Worm (Caenorhabditis elegans): ENCODE measurements around the gene cpf-1.

The cpf-1 gene

DNA sequence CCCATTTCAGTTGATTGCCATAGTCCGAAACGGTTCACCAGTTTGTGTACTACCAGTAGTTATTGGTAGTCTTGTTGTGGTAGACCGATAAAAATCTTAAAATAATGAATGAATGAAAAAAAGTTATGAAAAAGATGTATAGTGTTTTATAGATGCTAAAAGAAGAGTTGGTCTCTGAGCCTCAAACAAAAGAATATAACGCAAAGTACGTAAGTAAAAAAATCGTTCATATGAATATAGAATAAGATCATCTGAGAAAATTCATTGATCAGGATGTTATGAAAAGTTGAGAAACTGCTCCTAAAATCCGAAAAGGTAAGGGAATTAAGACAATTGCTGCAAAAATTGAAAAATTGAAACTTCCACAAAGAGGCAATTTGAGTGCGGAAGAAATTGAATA lies 15.3 kb upstream of the cpf-1 start, which contains the start of gene chhy-1:
Gene chhy-1, minus strand, starts transcription at position 101 of the 400 bp plus-strand sequence.
- TF ChIP-seq aptf-2 (GFP tag; conservative IDR thresholded peaks at IDR 0.05) (no peak), cebp-1 (GFP tag; IDR thresholded peaks at IDR 0.05) (no peak), cebp-1 (tag; optimal IDR thresholded peaks at IDR 0.05) (no peak), aptf-3 (GFP tag; IDR thresholded peaks at IDR 0.05) (no peak)

DNA sequence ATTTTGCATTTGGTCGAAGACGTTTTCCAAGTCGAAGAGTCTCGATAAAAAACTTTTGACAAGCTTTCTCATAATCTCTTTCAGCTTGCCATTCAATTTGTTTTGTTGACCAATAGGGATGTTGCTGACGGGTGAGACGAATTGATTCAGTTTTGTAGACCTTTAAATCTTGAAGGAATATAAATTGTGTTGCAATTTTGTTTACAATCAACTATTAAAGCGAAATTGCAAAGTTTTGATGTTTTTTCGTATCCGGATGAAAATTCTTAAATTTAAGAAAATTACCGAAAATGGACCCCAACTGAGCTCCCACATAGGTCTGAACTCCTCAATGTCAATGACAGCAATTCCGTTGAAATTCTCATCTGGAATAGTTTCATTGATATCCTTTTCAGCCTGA lies 13.9 kb upstream of the cpf-1 start:
- TF ChIP-seq pha-4 (tag; optimal IDR thresholded peaks at IDR 0.05) (no peak), rpc-1 (optimal IDR thresholded peaks at IDR 0.05) (no peak), rpc-1 (tag; optimal IDR thresholded peaks at IDR 0.05) (no peak), nfya-2 (GFP tag; IDR thresholded peaks at IDR 0.05) (no peak), lin-40 (tag; optimal IDR thresholded peaks at IDR 0.05) (no peak), nhr-80 (tag; optimal IDR thresholded peaks at IDR 0.05) (no peak), hrde-1 (tag; optimal IDR thresholded peaks at IDR 0.05; ENCODE audit: borderline replicate concordance) (no peak), akir-1 (GFP tag; optimal IDR thresholded peaks at IDR 0.05) (no peak), aptf-2 (GFP tag; conservative IDR thresholded peaks at IDR 0.05) (no peak), tlf-1 (GFP tag; optimal IDR thresholded peaks at IDR 0.05) (no peak), gei-17 (GFP tag; optimal IDR thresholded peaks at IDR 0.05) (no peak)

DNA sequence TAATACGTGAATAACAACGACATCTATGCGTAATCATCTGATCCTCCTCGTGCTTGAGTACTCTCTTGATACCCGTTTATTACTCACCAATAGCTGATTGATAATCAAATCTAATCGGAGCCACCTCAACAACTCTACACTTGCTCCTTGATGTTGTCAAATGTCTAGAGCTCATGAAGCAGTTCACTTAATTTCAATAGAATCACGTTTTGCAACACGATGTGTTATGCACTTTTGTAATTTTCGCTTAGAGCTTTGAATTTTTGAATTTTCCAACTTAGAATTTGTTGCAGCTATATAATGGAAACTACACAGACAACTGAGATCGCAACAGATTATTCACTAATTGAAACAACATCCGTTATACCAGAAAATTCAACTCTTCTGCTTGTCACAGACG lies 10.2 kb upstream of the cpf-1 start, which contains the start of gene T22C8.1:
Gene T22C8.1, plus strand, starts transcription at position 301 of the 400 bp plus-strand sequence.
- TF ChIP-seq T26A5.8 (tag; optimal IDR thresholded peaks at IDR 0.05) = no peak
- no peak for TF ChIP-seq ama-1 (optimal IDR thresholded peaks at IDR 0.05)
- TF ChIP-seq ama-1 (GFP tag; optimal IDR thresholded peaks at IDR 0.05) = no peak
- TF ChIP-seq ekl-4 (GFP tag; IDR thresholded peaks at IDR 0.05) = no peak
- no peak for TF ChIP-seq snpc-1.1 (tag; optimal IDR thresholded peaks at IDR 0.05; ENCODE audit: insufficient read depth)
- no peak for TF ChIP-seq ets-4 (GFP tag; optimal IDR thresholded peaks at IDR 0.05)
- TF ChIP-seq ceh-91 (GFP tag; IDR thresholded peaks at IDR 0.05) = no peak
- TF ChIP-seq nfya-1 (tag; optimal IDR thresholded peaks at IDR 0.05; ENCODE audit: borderline replicate concordance, insufficient read depth) = no peak
- no peak for TF ChIP-seq hmg-1.2 (GFP tag; IDR thresholded peaks at IDR 0.05)
- TF ChIP-seq snpc-1.3 (tag; optimal IDR thresholded peaks at IDR 0.05; ENCODE audit: insufficient read depth) = no peak
- no peak for TF ChIP-seq ceh-79 (tag; optimal IDR thresholded peaks at IDR 0.05)
- TF ChIP-seq F33H1.4 (GFP tag; IDR thresholded peaks at IDR 0.05) = no peak
- no peak for TF ChIP-seq lsl-1 (GFP tag; optimal IDR thresholded peaks at IDR 0.05)
- no peak for TF ChIP-seq D2030.7 (GFP tag; IDR thresholded peaks at IDR 0.05)
- no peak for TF ChIP-seq Y56A3A.18 (GFP tag; IDR thresholded peaks at IDR 0.05)
- TF ChIP-seq chd-7 (tag; optimal IDR thresholded peaks at IDR 0.05) = no peak
- no peak for TF ChIP-seq B0035.1 (tag; optimal IDR thresholded peaks at IDR 0.05)
- TF ChIP-seq F57A8.1 (GFP tag; optimal IDR thresholded peaks at IDR 0.05) = no peak
- TF ChIP-seq mcd-1 (GFP tag; IDR thresholded peaks at IDR 0.05) = no peak
- no peak for TF ChIP-seq die-1 (tag; optimal IDR thresholded peaks at IDR 0.05)

DNA sequence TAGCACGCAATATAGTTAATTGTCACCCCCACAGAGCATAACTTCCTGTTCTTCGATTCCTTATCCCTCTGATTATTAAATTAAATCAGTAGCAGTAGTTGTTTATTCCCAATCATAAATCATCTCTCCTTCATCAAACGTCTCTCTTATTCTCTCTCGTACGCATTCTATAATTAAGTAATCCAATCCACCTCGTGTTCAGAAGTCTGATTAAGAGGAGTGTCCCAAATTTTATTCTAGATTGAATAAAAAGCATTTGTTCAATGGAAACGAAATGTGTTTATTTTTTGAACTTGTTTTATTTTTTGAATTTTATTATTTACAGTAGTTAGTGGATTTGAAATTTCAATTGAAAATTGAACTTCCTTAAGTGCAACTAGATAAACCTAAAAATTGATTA lies 9.1 kb upstream of the cpf-1 start:
- TF ChIP-seq unc-130 (GFP tag; optimal IDR thresholded peaks at IDR 0.05) (no peak), ZK185.1 (tag; optimal IDR thresholded peaks at IDR 0.05; ENCODE audit: poor library complexity, severe bottlenecking) (no peak), hlh-26 (GFP tag; conservative IDR thresholded peaks at IDR 0.05) (no peak), attf-3 (GFP tag; conservative IDR thresholded peaks at IDR 0.05) (no peak), B0019.2 (GFP tag; conservative IDR thresholded peaks at IDR 0.05) (no peak)

Data from whole organism, young adult.